Worm (Caenorhabditis elegans) whole organism, L3 larva: Measurements from ENCODE around the gene mpst-1.

Experiments
- R02D3.7 ChIP-seq: fragments of 150-350 bp; optimal IDR thresholded peaks from 2 replicates; lab custom pipeline; 2014; ENCODE audit warnings: missing biosample characterization, missing genetic modification characterization
- ZK546.5 ChIP-seq: sonication (generic microtip); optimal IDR thresholded peaks from 2 replicates; lab custom pipeline; 2017; ENCODE audit warnings: missing biosample characterization, missing genetic modification characterization
- aly-2 ChIP-seq: fragments of 150-350 bp; optimal IDR thresholded peaks from 2 replicates; lab custom pipeline; 2014; ENCODE audit warnings: missing biosample characterization, missing genetic modification characterization
- ama-1 ChIP-seq: fragments of 150-350 bp; optimal IDR thresholded peaks from 2 replicates; lab custom pipeline; 2018
- ceh-28 ChIP-seq: fragments of 150-350 bp; optimal IDR thresholded peaks from 2 replicates; lab custom pipeline; 2014; ENCODE audit warnings: missing biosample characterization, missing genetic modification reagents, missing genetic modification characterization
- ceh-9 ChIP-seq: sonication (generic microtip); optimal IDR thresholded peaks from 2 replicates; lab custom pipeline; 2018; ENCODE audit warnings: missing biosample characterization, missing genetic modification characterization
- daf-12 ChIP-seq: fragments of 150-350 bp; optimal IDR thresholded peaks from 2 replicates; lab custom pipeline; 2014; ENCODE audit warnings: missing biosample characterization, missing genetic modification reagents, missing genetic modification characterization
- egl-27 ChIP-seq: sonication (generic microtip); optimal IDR thresholded peaks from 4 replicates; lab custom pipeline; 2017; ENCODE audit warnings: missing biosample characterization, missing genetic modification reagents, missing genetic modification characterization
- egl-5 ChIP-seq: fragments of 150-350 bp; optimal IDR thresholded peaks from 2 replicates; lab custom pipeline; 2017; ENCODE audit warnings: missing biosample characterization, missing genetic modification reagents, missing genetic modification characterization, inconsistent platforms
- elt-1 ChIP-seq: fragments of 150-350 bp; optimal IDR thresholded peaks from 2 replicates; lab custom pipeline; 2014; ENCODE audit warnings: missing biosample characterization, missing genetic modification characterization
- elt-2 ChIP-seq: sonication (generic microtip); optimal IDR thresholded peaks from 2 replicates; lab custom pipeline; 2016; ENCODE audit warnings: missing genetic modification reagents, mild to moderate bottlenecking, missing genetic modification characterization, missing compliant biosample characterization
- elt-3 ChIP-seq, 3 experiments: fragments of 150-350 bp in 1 of 3; sonication (generic microtip) in 2 of 3; optimal IDR thresholded peaks; 2 replicates in 2 of 3; 4 replicates in 1 of 3; lab custom pipeline; 2014 to 2017; ENCODE audit warnings: missing biosample characterization in 3 of 3, missing genetic modification characterization in 3 of 3
- eor-1 ChIP-seq, 2 experiments: fragments of 150-350 bp; optimal IDR thresholded peaks; 2 replicates each; lab custom pipeline; 2014 to 2018; ENCODE audit warnings: missing biosample characterization in 2 of 2, missing genetic modification characterization in 2 of 2
- fkh-10 ChIP-seq: sonication (generic microtip); optimal IDR thresholded peaks from 2 replicates; lab custom pipeline; 2017; ENCODE audit warnings: missing biosample characterization, missing genetic modification reagents, missing genetic modification characterization
- fkh-2 ChIP-seq: fragments of 150-350 bp; optimal IDR thresholded peaks from 2 replicates; lab custom pipeline; 2014; ENCODE audit warnings: missing biosample characterization, missing genetic modification reagents, missing genetic modification characterization
- fos-1 ChIP-seq: fragments of 150-350 bp; optimal IDR thresholded peaks from 2 replicates; lab custom pipeline; 2014; ENCODE audit warnings: missing biosample characterization, missing genetic modification characterization
- hmg-11 ChIP-seq: sonication (generic microtip); optimal IDR thresholded peaks from 2 replicates; lab custom pipeline; 2016; ENCODE audit warnings: missing genetic modification characterization, missing compliant biosample characterization
- jun-1 ChIP-seq: fragments of 150-350 bp; optimal IDR thresholded peaks from 2 replicates; lab custom pipeline; 2014; ENCODE audit warnings: missing biosample characterization, missing genetic modification reagents, missing genetic modification characterization
- lin-39 ChIP-seq: fragments of 150-350 bp; optimal IDR thresholded peaks from 2 replicates; lab custom pipeline; 2018; ENCODE audit warnings: missing biosample characterization, missing genetic modification reagents, missing genetic modification characterization
- lsy-12 ChIP-seq: sonication (generic microtip); optimal IDR thresholded peaks from 2 replicates; lab custom pipeline; 2016; ENCODE audit warnings: mild to moderate bottlenecking, missing genetic modification characterization, missing compliant biosample characterization
- mdl-1 ChIP-seq: fragments of 150-350 bp; optimal IDR thresholded peaks from 2 replicates; lab custom pipeline; 2014; ENCODE audit warnings: missing biosample characterization, missing genetic modification characterization
- mml-1 ChIP-seq: fragments of 150-350 bp; sonication (generic microtip); optimal IDR thresholded peaks from 3 replicates; lab custom pipeline; 2014; ENCODE audit warnings: missing biosample characterization, missing genetic modification characterization
- nhr-12 ChIP-seq: fragments of 150-350 bp; optimal IDR thresholded peaks from 2 replicates; lab custom pipeline; 2014; ENCODE audit warnings: missing biosample characterization, missing genetic modification characterization
- nhr-23 ChIP-seq: fragments of 150-350 bp; optimal IDR thresholded peaks from 2 replicates; lab custom pipeline; 2014; ENCODE audit warnings: missing biosample characterization, missing genetic modification reagents, missing genetic modification characterization
- nhr-25 ChIP-seq: sonication (generic microtip); optimal IDR thresholded peaks from 2 replicates; lab custom pipeline; 2017; ENCODE audit warnings: missing biosample characterization, missing genetic modification characterization
- nhr-28 ChIP-seq: fragments of 150-350 bp; optimal IDR thresholded peaks from 2 replicates; lab custom pipeline; 2014; ENCODE audit warnings: missing biosample characterization, missing genetic modification characterization
- nhr-43 ChIP-seq: sonication (generic microtip); optimal IDR thresholded peaks from 2 replicates; lab custom pipeline; 2016; ENCODE audit warnings: mild to moderate bottlenecking, missing genetic modification characterization, missing compliant biosample characterization; ENCODE audit not compliant: poor library complexity, severe bottlenecking
- pha-4 ChIP-seq: fragments of 150-350 bp; optimal IDR thresholded peaks from 2 replicates; lab custom pipeline; 2014; ENCODE audit warnings: missing biosample characterization, missing genetic modification reagents, missing genetic modification characterization
- pqm-1 ChIP-seq: fragments of 150-350 bp; optimal IDR thresholded peaks from 2 replicates; lab custom pipeline; 2017; ENCODE audit warnings: missing biosample characterization, missing genetic modification characterization, inconsistent platforms
- sea-2 ChIP-seq: fragments of 150-350 bp; sonication (generic microtip); optimal IDR thresholded peaks from 4 replicates; lab custom pipeline; 2014; ENCODE audit warnings: missing biosample characterization, missing genetic modification reagents, missing genetic modification characterization
- skn-1 ChIP-seq: fragments of 150-350 bp; optimal IDR thresholded peaks from 2 replicates; lab custom pipeline; 2014; ENCODE audit warnings: missing biosample characterization, missing genetic modification characterization
- snpc-4 ChIP-seq: fragments of 150-350 bp; optimal IDR thresholded peaks from 2 replicates; lab custom pipeline; 2014; ENCODE audit warnings: missing biosample characterization, missing genetic modification characterization
- tbx-2 ChIP-seq: sonication (generic microtip); optimal IDR thresholded peaks from 2 replicates; lab custom pipeline; 2016; ENCODE audit warnings: mild to moderate bottlenecking, missing genetic modification characterization, missing compliant biosample characterization
- zag-1 ChIP-seq: fragments of 150-350 bp; optimal IDR thresholded peaks from 2 replicates; lab custom pipeline; 2014; ENCODE audit warnings: missing biosample characterization, missing genetic modification characterization
- ztf-11 ChIP-seq: fragments of 150-350 bp; optimal IDR thresholded peaks from 2 replicates; lab custom pipeline; 2014; ENCODE audit warnings: missing biosample characterization, missing genetic modification characterization
- ztf-4 ChIP-seq: fragments of 150-350 bp; optimal IDR thresholded peaks from 2 replicates; lab custom pipeline; 2014; ENCODE audit warnings: missing biosample characterization, missing genetic modification characterization

Gene mpst-1

DNA sequence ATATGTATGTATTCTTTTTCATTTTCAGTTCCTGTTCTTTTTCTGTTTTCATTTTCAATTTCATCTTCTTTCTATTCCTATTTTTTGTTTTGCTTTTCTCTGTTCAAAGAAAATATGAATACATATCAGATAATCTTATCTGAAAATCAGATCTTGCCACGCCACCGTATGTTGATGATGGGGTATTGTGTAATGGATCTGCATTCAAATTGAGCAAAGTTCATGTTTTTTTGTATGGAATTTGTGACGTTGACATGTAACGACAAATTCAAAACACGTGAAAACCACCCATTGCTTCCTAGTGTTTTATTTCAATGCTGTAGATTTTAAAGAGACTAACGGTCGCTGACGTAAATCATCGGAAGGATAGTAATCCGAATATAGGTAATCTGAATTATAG is 31.4 kb upstream of the mpst-1 start:
- peak; percentile 78 for TF ChIP-seq elt-1 (tag; lab: Kevin White, UChicago)
- no peak for TF ChIP-seq R02D3.7 (tag; lab: Kevin White, UChicago)
- peak; percentile 15 for TF ChIP-seq nhr-23 (tag; lab: Kevin White, UChicago)
- no peak for TF ChIP-seq egl-27 (tag; lab: Kevin White, UChicago)
- TF ChIP-seq fos-1 (tag; lab: Kevin White, UChicago), result no peak
- no peak for TF ChIP-seq sea-2 (GFP tag; lab: Kevin White, UChicago)

DNA sequence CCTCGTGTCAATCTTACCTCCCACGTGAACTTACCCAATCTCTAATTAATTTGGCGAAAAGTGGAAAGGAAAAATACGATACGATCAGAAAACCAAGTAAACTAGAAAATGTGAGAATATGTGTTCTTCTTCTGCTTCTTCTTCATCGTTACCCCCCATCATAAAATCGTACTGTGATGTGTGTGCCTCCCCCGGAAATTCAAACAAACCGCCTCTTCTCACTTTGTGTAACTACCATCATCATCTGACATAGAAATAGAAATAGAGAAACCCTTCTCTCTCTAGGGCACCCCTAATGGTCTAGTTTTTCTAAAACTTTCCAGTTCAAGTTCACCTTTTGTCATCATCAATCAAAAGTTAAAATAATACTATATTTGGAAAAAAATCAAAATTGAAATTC is 30.9 kb upstream of the mpst-1 start:
- TF ChIP-seq snpc-4 (tag; lab: Kevin White, UChicago) (no peak), nhr-28 (tag; lab: Kevin White, UChicago) (no peak), jun-1 (tag; lab: Kevin White, UChicago) (no peak), ceh-28 (no peak), mdl-1 (tag; lab: Kevin White, UChicago) (no peak), egl-5 (tag; lab: Kevin White, UChicago) (peak; percentile 65), ZK546.5 (tag; lab: Kevin White, UChicago) (no peak), ztf-11 (no peak), nhr-43 (tag; lab: Kevin White, UChicago) (no peak), elt-1 (tag; lab: Kevin White, UChicago) (no peak), nhr-23 (tag; lab: Kevin White, UChicago) (peak; percentile 25), eor-1 (tag; optimal IDR thresholded peaks at IDR 0.05; lab: Kevin White, UChicago) (no peak), daf-12 (no peak), skn-1 (tag; lab: Kevin White, UChicago) (no peak), fkh-2 (tag; lab: Kevin White, UChicago) (no peak), lin-39 (tag; lab: Kevin White, UChicago) (no peak), aly-2 (tag; lab: Kevin White, UChicago) (no peak), nhr-12 (no peak), ceh-9 (tag; lab: Kevin White, UChicago) (no peak), tbx-2 (no peak), fkh-10 (GFP tag; lab: Kevin White, UChicago) (no peak), fos-1 (tag; lab: Kevin White, UChicago) (no peak), nhr-25 (peak; percentile 60), sea-2 (GFP tag; lab: Kevin White, UChicago) (no peak)

- TF ChIP-seq daf-12 (no peak), nhr-23 (tag; lab: Kevin White, UChicago) (no peak), fkh-10 (GFP tag; lab: Kevin White, UChicago) (no peak), nhr-43 (tag; lab: Kevin White, UChicago) (no peak), eor-1 (tag; optimal IDR thresholded peaks at IDR 0.05; lab: Kevin White, UChicago) (no peak), pqm-1 (no peak), elt-3 (tag; optimal IDR thresholded peaks at IDR 0.05; lab: Kevin White, UChicago) (no peak), mml-1 (no peak), hmg-11 (tag; lab: Kevin White, UChicago) (no peak), ceh-28 (no peak), ztf-4 (tag; lab: Kevin White, UChicago) (no peak), jun-1 (tag; lab: Kevin White, UChicago) (no peak), zag-1 (tag; lab: Kevin White, UChicago) (no peak), ZK546.5 (tag; lab: Kevin White, UChicago) (no peak)
These were observed 29.2 kb upstream of the mpst-1 start for ce11 chrV:11856022-11856421.

DNA sequence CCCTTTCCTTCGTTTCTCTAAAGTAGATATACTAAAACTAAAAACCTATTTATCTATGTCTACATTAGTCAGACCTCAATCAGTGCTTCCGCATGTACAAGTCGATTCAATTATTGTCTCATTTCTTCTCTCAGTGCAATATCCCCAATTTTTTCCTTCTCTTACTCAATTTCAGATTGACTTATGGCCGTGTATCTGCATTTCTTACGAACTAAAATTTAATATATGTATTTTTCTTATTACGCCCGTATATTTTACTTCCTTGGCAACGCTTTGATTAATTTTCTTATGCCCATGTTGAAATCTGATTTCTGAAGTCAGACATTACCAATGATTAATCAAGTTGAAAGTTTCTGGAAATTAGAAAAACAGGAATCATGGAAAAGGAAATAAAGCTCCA is 28.0 kb upstream of the mpst-1 start:
- TF ChIP-seq snpc-4 (tag; lab: Kevin White, UChicago) (no peak), eor-1 (tag; optimal IDR thresholded peaks at IDR 0.05; lab: Kevin White, UChicago) (no peak), nhr-28 (tag; lab: Kevin White, UChicago) (no peak), tbx-2 (no peak)
- TF ChIP-seq, all 47 proteins: peak for 0

ce11 chrV:11853723-11854122 is 26.9 kb upstream of the mpst-1 start:
- TF ChIP-seq elt-2 (tag; lab: Kevin White, UChicago) (peak; percentile 33), pha-4 (tag; lab: Kevin White, UChicago) (peak; percentile 20), lsy-12 (tag; lab: Kevin White, UChicago) (no peak), ama-1 (lab: Kevin White, UChicago) (no peak), fkh-2 (tag; lab: Kevin White, UChicago) (no peak)
- TF ChIP-seq, all 47 proteins: peak for 2
